Fruit fly (Drosophila melanogaster): ENCODE measurements around the gene Idgf2.

The Idgf2 gene

dm6 chr2L:16491123-16491751 lies 44.1 kb downstream of the Idgf2 start, which contains the start of gene Tpr2:
Gene Tpr2, plus strand, starts transcription at chr2L:16491540.
- peak; percentile 62 for TF ChIP-seq pan (optimal IDR thresholded peaks at IDR 0.05)
- no peak for TF ChIP-seq CG8478 (optimal IDR thresholded peaks at IDR 0.05)

DNA sequence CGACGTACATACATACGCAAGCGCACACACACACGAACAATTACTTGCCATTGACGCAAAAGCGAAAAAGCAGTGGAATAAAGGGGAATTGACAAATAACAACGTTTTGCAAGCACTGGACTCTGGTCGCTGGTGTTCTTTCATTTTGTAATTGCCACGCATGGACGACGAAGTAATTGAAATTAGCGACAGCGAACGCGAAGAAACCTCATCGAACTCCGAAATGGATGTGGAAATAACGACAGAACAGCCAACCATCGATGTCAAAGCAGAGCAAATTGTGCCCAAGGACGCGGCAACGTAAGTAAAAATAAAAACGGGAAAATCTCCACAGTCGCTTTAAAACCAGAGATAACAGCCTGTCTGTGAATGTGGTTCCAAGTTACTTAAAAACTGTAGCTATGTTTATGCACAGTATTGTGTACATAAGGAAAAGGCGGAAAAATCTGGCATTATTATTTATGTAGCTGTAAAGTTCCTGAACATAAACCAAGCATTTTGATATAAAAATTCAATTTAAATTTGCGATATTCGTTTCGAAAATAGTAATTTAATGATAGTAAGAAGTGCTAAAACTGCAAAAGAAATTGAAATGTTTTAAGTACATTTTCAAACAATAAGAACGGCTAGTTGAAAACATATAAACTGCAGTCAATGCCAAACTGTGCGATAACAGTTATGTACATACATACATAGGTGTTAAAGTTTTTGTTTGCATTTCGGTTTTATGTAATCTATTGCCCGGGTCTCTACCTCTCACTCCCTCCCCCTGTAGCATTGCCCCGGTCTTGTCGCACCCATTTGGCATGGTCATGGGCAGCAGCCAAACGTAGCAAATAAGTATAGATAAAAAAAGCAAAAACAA lies 44.9 kb downstream of the Idgf2 start:
- TF ChIP-seq CG8478 (optimal IDR thresholded peaks at IDR 0.05) (no peak), Dll (optimal IDR thresholded peaks at IDR 0.05) (no peak), EcR (GFP tag; optimal IDR thresholded peaks at IDR 0.05) (no peak), psq (optimal IDR thresholded peaks at IDR 0.05) (no peak), usp (GFP tag; optimal IDR thresholded peaks at IDR 0.05) (no peak), pan (optimal IDR thresholded peaks at IDR 0.05) (no peak)

DNA sequence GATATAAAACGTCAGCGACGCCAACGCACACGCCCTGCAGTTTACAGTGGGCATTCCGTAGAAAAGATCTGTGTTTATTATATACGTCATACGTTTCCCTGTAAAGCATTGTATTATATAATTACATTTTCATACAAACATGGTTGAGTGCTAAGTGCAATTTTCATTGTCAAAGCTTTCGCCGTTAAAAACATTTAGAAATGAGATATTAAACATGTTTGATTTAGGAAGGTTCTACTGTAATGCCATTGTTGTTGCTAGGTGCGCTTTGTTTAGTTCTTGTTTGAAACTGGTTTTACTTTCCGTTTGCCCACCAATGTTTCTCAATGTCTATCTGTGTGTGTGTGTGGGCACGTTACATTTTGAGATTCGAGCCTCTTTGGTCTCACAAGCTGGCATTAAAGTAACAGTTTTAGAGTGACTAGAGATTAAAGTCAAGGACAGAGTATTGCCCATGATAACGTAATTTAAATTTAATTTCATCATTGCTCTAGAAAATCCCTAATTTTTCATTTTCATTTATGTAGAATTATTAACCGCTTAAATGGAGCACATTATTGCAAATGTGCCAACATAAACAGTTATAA lies 45.6 kb downstream of the Idgf2 start:
- TF ChIP-seq CG8478 (optimal IDR thresholded peaks at IDR 0.05) (no peak), psq (optimal IDR thresholded peaks at IDR 0.05) (no peak), Dll (optimal IDR thresholded peaks at IDR 0.05) (no peak), pan (optimal IDR thresholded peaks at IDR 0.05) (no peak), usp (GFP tag; optimal IDR thresholded peaks at IDR 0.05) (no peak), EcR (GFP tag; optimal IDR thresholded peaks at IDR 0.05) (no peak)

DNA sequence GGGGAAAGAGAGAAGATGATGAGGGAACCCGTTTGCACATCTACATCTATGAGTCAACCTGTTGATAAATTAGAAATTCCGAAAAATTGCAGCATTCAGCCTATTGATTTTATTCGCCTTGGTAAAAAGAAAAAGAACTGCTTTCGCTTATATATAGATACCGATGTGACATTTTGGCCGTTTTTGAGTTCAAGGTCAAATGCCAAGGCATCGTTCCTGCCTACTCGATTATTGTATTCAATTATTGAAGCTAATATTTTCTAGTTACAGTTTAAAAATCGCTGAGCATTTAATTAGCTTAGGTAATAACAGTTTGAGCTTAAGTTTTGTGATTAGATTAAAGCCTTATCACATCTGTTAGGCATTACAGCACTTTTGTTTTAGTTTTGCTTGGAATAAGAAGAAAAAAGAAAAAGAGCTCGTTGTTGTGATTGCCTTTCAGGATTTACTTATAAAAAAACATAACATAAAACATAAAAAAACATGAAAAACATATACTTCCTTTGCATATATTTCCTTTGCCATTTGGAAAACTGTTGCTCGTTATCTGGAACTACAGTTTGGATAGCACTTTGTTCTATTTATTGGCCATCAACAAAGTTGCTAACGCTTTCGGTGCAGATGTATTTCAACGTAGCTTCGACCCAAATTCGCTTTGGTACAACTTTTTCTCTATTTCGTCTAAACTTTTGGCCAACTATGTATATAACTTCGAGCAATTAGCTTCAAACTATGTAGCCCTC lies 47.0 kb downstream of the Idgf2 start:
- TF ChIP-seq usp (GFP tag; optimal IDR thresholded peaks at IDR 0.05) (no peak), EcR (GFP tag; optimal IDR thresholded peaks at IDR 0.05) (no peak), Dll (optimal IDR thresholded peaks at IDR 0.05) (no peak), pan (optimal IDR thresholded peaks at IDR 0.05) (no peak), psq (optimal IDR thresholded peaks at IDR 0.05) (no peak), CG8478 (optimal IDR thresholded peaks at IDR 0.05) (no peak)

dm6 chr2L:16495193-16495780 lies 48.2 kb downstream of the Idgf2 start:
- no peak for TF ChIP-seq pan (optimal IDR thresholded peaks at IDR 0.05)
- no peak for TF ChIP-seq Dll (optimal IDR thresholded peaks at IDR 0.05)
- TF ChIP-seq EcR (GFP tag; optimal IDR thresholded peaks at IDR 0.05) = no peak
- TF ChIP-seq CG8478 (optimal IDR thresholded peaks at IDR 0.05) = no peak
- no peak for TF ChIP-seq usp (GFP tag; optimal IDR thresholded peaks at IDR 0.05)
- TF ChIP-seq psq (optimal IDR thresholded peaks at IDR 0.05) = no peak

dm6 chr2L:16497196-16497595 lies 50.1 kb downstream of the Idgf2 start:
- TF ChIP-seq CG8478 (optimal IDR thresholded peaks at IDR 0.05) (no peak), Dll (optimal IDR thresholded peaks at IDR 0.05) (no peak), usp (GFP tag; optimal IDR thresholded peaks at IDR 0.05) (no peak), psq (optimal IDR thresholded peaks at IDR 0.05) (no peak), EcR (GFP tag; optimal IDR thresholded peaks at IDR 0.05) (no peak), pan (optimal IDR thresholded peaks at IDR 0.05) (no peak)

- TF ChIP-seq Dll (optimal IDR thresholded peaks at IDR 0.05) = no peak
- no peak for TF ChIP-seq usp (GFP tag; optimal IDR thresholded peaks at IDR 0.05)
- no peak for TF ChIP-seq psq (optimal IDR thresholded peaks at IDR 0.05)
- no peak for TF ChIP-seq EcR (GFP tag; optimal IDR thresholded peaks at IDR 0.05)
- TF ChIP-seq CG8478 (optimal IDR thresholded peaks at IDR 0.05) = no peak
- TF ChIP-seq pan (optimal IDR thresholded peaks at IDR 0.05) = no peak
Measured at dm6 chr2L:16498100-16498499, 51.0 kb downstream of the Idgf2 start.

DNA sequence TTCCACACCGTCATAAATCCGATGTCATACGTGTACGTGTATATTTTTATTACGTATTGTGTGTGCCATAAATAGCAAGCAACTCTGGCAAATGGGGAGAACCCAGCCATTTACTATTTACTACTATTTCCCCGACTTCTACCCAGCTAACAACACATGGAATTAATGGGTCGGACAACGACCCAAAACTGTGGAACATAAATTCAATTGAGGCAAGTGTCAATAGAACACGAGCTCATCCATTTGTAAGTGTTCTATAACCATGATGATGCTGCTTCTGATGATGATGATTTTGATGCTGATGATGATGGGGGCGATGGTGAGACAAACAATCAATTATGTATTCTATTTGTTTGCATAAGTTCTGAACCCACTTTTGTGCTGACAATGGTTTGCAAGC lies 52.4 kb downstream of the Idgf2 start:
- no peak for TF ChIP-seq CG8478 (optimal IDR thresholded peaks at IDR 0.05)
- TF ChIP-seq pan (optimal IDR thresholded peaks at IDR 0.05) = no peak
- TF ChIP-seq psq (optimal IDR thresholded peaks at IDR 0.05) = no peak
- no peak for TF ChIP-seq usp (GFP tag; optimal IDR thresholded peaks at IDR 0.05)
- no peak for TF ChIP-seq EcR (GFP tag; optimal IDR thresholded peaks at IDR 0.05)
- no peak for TF ChIP-seq Dll (optimal IDR thresholded peaks at IDR 0.05)
